Worm (Caenorhabditis elegans) whole organism, L3 larva: ENCODE measurements around the gene ZK1320.2.

Source experiments
- fkh-2 ChIP-seq: fragments of 150-350 bp; optimal IDR thresholded peaks from 2 replicates; lab custom pipeline; 2014; ENCODE audit warnings: missing biosample characterization, missing genetic modification reagents, missing genetic modification characterization
- lin-39 ChIP-seq: fragments of 150-350 bp; optimal IDR thresholded peaks from 2 replicates; lab custom pipeline; 2018; ENCODE audit warnings: missing biosample characterization, missing genetic modification reagents, missing genetic modification characterization
- lsy-12 ChIP-seq: sonication (generic microtip); optimal IDR thresholded peaks from 2 replicates; lab custom pipeline; 2016; ENCODE audit warnings: mild to moderate bottlenecking, missing genetic modification characterization, missing compliant biosample characterization
- mml-1 ChIP-seq: fragments of 150-350 bp; sonication (generic microtip); optimal IDR thresholded peaks from 3 replicates; lab custom pipeline; 2014; ENCODE audit warnings: missing biosample characterization, missing genetic modification characterization
- nhr-77 ChIP-seq: fragments of 150-350 bp; optimal IDR thresholded peaks from 2 replicates; lab custom pipeline; 2014; ENCODE audit warnings: missing biosample characterization, missing genetic modification characterization
- pha-4 ChIP-seq: fragments of 150-350 bp; optimal IDR thresholded peaks from 2 replicates; lab custom pipeline; 2014; ENCODE audit warnings: missing biosample characterization, missing genetic modification reagents, missing genetic modification characterization
- sea-2 ChIP-seq: fragments of 150-350 bp; sonication (generic microtip); optimal IDR thresholded peaks from 4 replicates; lab custom pipeline; 2014; ENCODE audit warnings: missing biosample characterization, missing genetic modification reagents, missing genetic modification characterization
- unc-62 ChIP-seq: fragments of 150-350 bp; sonication (generic microtip); optimal IDR thresholded peaks from 4 replicates; lab custom pipeline; 2014; ENCODE audit warnings: missing biosample characterization, missing genetic modification reagents, missing genetic modification characterization
- zag-1 ChIP-seq: fragments of 150-350 bp; optimal IDR thresholded peaks from 2 replicates; lab custom pipeline; 2014; ENCODE audit warnings: missing biosample characterization, missing genetic modification characterization

ce11 chrII:9662797-9663196 lies 4.0 kb upstream of the ZK1320.2 start, which contains the start of gene cyp-13A10:
- TF ChIP-seq mml-1 (no peak), fkh-2 (tag; lab: Kevin White, UChicago) (no peak), pha-4 (tag; lab: Kevin White, UChicago) (no peak), zag-1 (no peak), sea-2 (GFP tag; lab: Kevin White, UChicago) (no peak), unc-62 (GFP tag; lab: Kevin White, UChicago) (no peak), nhr-77 (tag; lab: Kevin White, UChicago) (no peak), lin-39 (tag; lab: Kevin White, UChicago) (no peak), lsy-12 (tag; lab: Kevin White, UChicago) (no peak)
